Fruit fly (Drosophila melanogaster) whole organism, prepupa: ENCODE results near the gene PIP82.
A peak's percentile ranks its signal among the peaks of the same experiment; 100 is the strongest.

Experiments
- Blimp-1 ChIP-seq: fragments of 200-800 bp; sonication (Bioruptor generic); optimal IDR thresholded peaks from 3 replicates; lab custom pipeline; 2017; ENCODE audit warnings: missing biosample characterization, missing genetic modification characterization, mild to moderate bottlenecking, moderate library complexity, missing genetic modification reagents
- CG10669 ChIP-seq: fragments of 200-800 bp; sonication (Bioruptor generic); optimal IDR thresholded peaks from 3 replicates; lab custom pipeline; 2018; ENCODE audit warnings: missing biosample characterization, mild to moderate bottlenecking, missing genetic modification characterization, moderate library complexity
- CG11294 ChIP-seq: fragments of 200-800 bp; sonication (Bioruptor generic); IDR thresholded peaks from 2 replicates; pipeline ENCODE4 v1.3.6; 2022; ENCODE audit warnings: missing biosample characterization, missing genetic modification characterization
- CG11902 ChIP-seq: fragments of 200-800 bp; sonication (Bioruptor generic); optimal IDR thresholded peaks from 3 replicates; lab custom pipeline; 2016; ENCODE audit warnings: missing biosample characterization, missing genetic modification characterization
- CG15336 ChIP-seq: fragments of 200-800 bp; sonication (Bioruptor generic); IDR thresholded peaks from 2 replicates; pipeline ENCODE4 v1.3.6; 2022; ENCODE audit warnings: missing biosample characterization, missing genetic modification characterization
- CG1621 ChIP-seq: fragments of 200-800 bp; sonication (Bioruptor generic); optimal IDR thresholded peaks from 3 replicates; lab custom pipeline; 2018; ENCODE audit warnings: missing biosample characterization, mild to moderate bottlenecking, missing genetic modification characterization
- CG16779 ChIP-seq: fragments of 200-800 bp; sonication (Bioruptor generic); optimal IDR thresholded peaks from 3 replicates; lab custom pipeline; 2017; ENCODE audit warnings: missing biosample characterization, mild to moderate bottlenecking, missing genetic modification characterization
- CG3032 ChIP-seq: fragments of 200-800 bp; optimal IDR thresholded peaks from 2 replicates; lab custom pipeline; 2019; ENCODE audit warnings: missing biosample characterization, mild to moderate bottlenecking, missing genetic modification characterization, moderate library complexity
- CG31627 ChIP-seq: fragments of 200-800 bp; sonication (Bioruptor generic); optimal IDR thresholded peaks from 3 replicates; lab custom pipeline; 2016; ENCODE audit warnings: missing biosample characterization, missing genetic modification characterization
- CG32006 ChIP-seq: fragments of 200-800 bp; sonication (Bioruptor generic); optimal IDR thresholded peaks from 3 replicates; lab custom pipeline; 2017; ENCODE audit warnings: missing biosample characterization, mild to moderate bottlenecking, missing genetic modification characterization
- CG34406 ChIP-seq: fragments of 200-800 bp; sonication (Bioruptor generic); optimal IDR thresholded peaks from 3 replicates; lab custom pipeline; 2016; ENCODE audit warnings: missing biosample characterization, missing genetic modification characterization
- CG6163 ChIP-seq: fragments of 200-800 bp; sonication (Bioruptor generic); IDR thresholded peaks from 3 replicates; pipeline ENCODE4 v1.3.6; 2022; ENCODE audit warnings: missing biosample characterization, missing genetic modification characterization
- CG6276 ChIP-seq: fragments of 200-800 bp; sonication (Bioruptor generic); optimal IDR thresholded peaks from 2 replicates; lab custom pipeline; 2017; ENCODE audit warnings: missing biosample characterization, mild to moderate bottlenecking, missing genetic modification characterization
- CG6808 ChIP-seq: fragments of 200-800 bp; sonication (Bioruptor generic); optimal IDR thresholded peaks from 3 replicates; lab custom pipeline; 2017; ENCODE audit warnings: missing biosample characterization, missing genetic modification characterization, mild to moderate bottlenecking, moderate library complexity, missing genetic modification reagents
- CG6854 ChIP-seq: fragments of 200-800 bp; sonication (Bioruptor generic); optimal IDR thresholded peaks from 2 replicates; lab custom pipeline; 2017; ENCODE audit warnings: missing biosample characterization, mild to moderate bottlenecking, missing genetic modification characterization
- CG7368 ChIP-seq: fragments of 200-800 bp; sonication (Bioruptor generic); optimal IDR thresholded peaks from 3 replicates; lab custom pipeline; 2016; ENCODE audit warnings: missing biosample characterization, missing genetic modification characterization
- CG8119 ChIP-seq: fragments of 200-800 bp; sonication (Bioruptor generic); IDR thresholded peaks from 3 replicates; pipeline ENCODE4 v1.3.6; 2022; ENCODE audit warnings: missing biosample characterization, missing genetic modification characterization
- CG8319 ChIP-seq: fragments of 200-800 bp; sonication (Bioruptor generic); optimal IDR thresholded peaks from 3 replicates; lab custom pipeline; 2016; ENCODE audit warnings: missing biosample characterization, missing genetic modification characterization
- CG9139 ChIP-seq: fragments of 200-800 bp; sonication (Bioruptor generic); optimal IDR thresholded peaks from 3 replicates; lab custom pipeline; 2017; ENCODE audit warnings: missing biosample characterization, mild to moderate bottlenecking, missing genetic modification characterization
- Eip93F ChIP-seq: fragments of 200-800 bp; sonication (Bioruptor generic); optimal IDR thresholded peaks from 2 replicates; lab custom pipeline; 2016; ENCODE audit warnings: missing biosample characterization, mild to moderate bottlenecking, missing genetic modification characterization
- Ets96B ChIP-seq: fragments of 200-800 bp; optimal IDR thresholded peaks from 2 replicates; lab custom pipeline; 2019; ENCODE audit warnings: missing biosample characterization, mild to moderate bottlenecking, missing genetic modification characterization, moderate library complexity
- Gug ChIP-seq: fragments of 200-800 bp; sonication (Bioruptor generic); IDR thresholded peaks from 2 replicates; pipeline ENCODE4 v1.3.6; 2022; ENCODE audit warnings: missing biosample characterization, missing genetic modification characterization
- Hr38 ChIP-seq: sonication (Bioruptor generic); optimal IDR thresholded peaks from 2 replicates; lab custom pipeline; 2016; ENCODE audit warnings: missing biosample characterization, missing genetic modification characterization
- Hr39 ChIP-seq: fragments of 200-800 bp; sonication (Bioruptor generic); optimal IDR thresholded peaks from 2 replicates; lab custom pipeline; 2016; ENCODE audit warnings: missing biosample characterization, missing genetic modification characterization
- Hr4 ChIP-seq: fragments of 200-800 bp; sonication (Bioruptor generic); optimal IDR thresholded peaks from 3 replicates; lab custom pipeline; 2016; ENCODE audit warnings: missing biosample characterization, missing genetic modification characterization
- OdsH ChIP-seq: fragments of 200-800 bp; sonication (Bioruptor generic); optimal IDR thresholded peaks from 3 replicates; lab custom pipeline; 2016; ENCODE audit warnings: missing biosample characterization, missing genetic modification characterization
- Smox ChIP-seq: fragments of 200-800 bp; sonication (Bioruptor generic); optimal IDR thresholded peaks from 3 replicates; lab custom pipeline; 2016; ENCODE audit warnings: missing biosample characterization, missing genetic modification characterization
- Sox102F ChIP-seq: fragments of 200-800 bp; sonication (Bioruptor generic); optimal IDR thresholded peaks from 2 replicates; lab custom pipeline; 2016; ENCODE audit warnings: missing biosample characterization, mild to moderate bottlenecking, missing genetic modification characterization
- Sox14 ChIP-seq: fragments of 200-800 bp; sonication (Bioruptor generic); optimal IDR thresholded peaks from 3 replicates; lab custom pipeline; 2016; ENCODE audit warnings: missing biosample characterization, missing genetic modification characterization
- Sox15 ChIP-seq: fragments of 200-800 bp; sonication (Bioruptor generic); optimal IDR thresholded peaks from 3 replicates; lab custom pipeline; 2016; ENCODE audit warnings: missing biosample characterization, missing genetic modification characterization
- achi ChIP-seq: fragments of 200-800 bp; sonication (Bioruptor generic); optimal IDR thresholded peaks from 3 replicates; lab custom pipeline; 2016; ENCODE audit warnings: missing biosample characterization, missing genetic modification characterization
- dac ChIP-seq: fragments of 200-800 bp; sonication (Bioruptor generic); optimal IDR thresholded peaks from 2 replicates; lab custom pipeline; 2017; ENCODE audit warnings: missing biosample characterization, mild to moderate bottlenecking, missing genetic modification characterization
- eg ChIP-seq: fragments of 200-800 bp; sonication (Bioruptor generic); IDR thresholded peaks from 3 replicates; pipeline ENCODE4 v1.3.6; 2022; ENCODE audit warnings: missing biosample characterization, missing genetic modification characterization
- fd59A ChIP-seq: fragments of 200-800 bp; sonication (Bioruptor generic); optimal IDR thresholded peaks from 2 replicates; lab custom pipeline; 2017; ENCODE audit warnings: missing biosample characterization, mild to moderate bottlenecking, missing genetic modification characterization, missing genetic modification reagents
- fd85E ChIP-seq: fragments of 200-800 bp; sonication (Bioruptor generic); optimal IDR thresholded peaks from 3 replicates; lab custom pipeline; 2016; ENCODE audit warnings: missing biosample characterization, missing genetic modification characterization
- fkh ChIP-seq: fragments of 200-800 bp; sonication (Bioruptor generic); optimal IDR thresholded peaks from 3 replicates; lab custom pipeline; 2017; ENCODE audit warnings: missing biosample characterization, mild to moderate bottlenecking, missing genetic modification characterization, moderate library complexity
- lz ChIP-seq: fragments of 200-800 bp; sonication (Bioruptor generic); optimal IDR thresholded peaks from 3 replicates; lab custom pipeline; 2016; ENCODE audit warnings: missing biosample characterization, missing genetic modification characterization
- spab ChIP-seq: fragments of 200-800 bp; sonication (Bioruptor generic); optimal IDR thresholded peaks from 2 replicates; lab custom pipeline; 2017; ENCODE audit warnings: missing biosample characterization, mild to moderate bottlenecking, missing genetic modification characterization, missing genetic modification reagents
- ss ChIP-seq, 2 experiments: fragments of 200-800 bp; sonication (Bioruptor generic); optimal IDR thresholded peaks; 2 replicates in 1 of 2; 3 replicates in 1 of 2; lab custom pipeline; 2017 to 2018; ENCODE audit warnings: mild to moderate bottlenecking in 2 of 2, missing biosample characterization in 2 of 2, missing genetic modification characterization in 2 of 2, moderate library complexity in 1 of 2
- svp ChIP-seq: fragments of 200-800 bp; sonication (Bioruptor generic); peaks from one replicate; lab custom pipeline; 2016; ENCODE audit warnings: missing biosample characterization, missing genetic modification characterization
- vri ChIP-seq: fragments of 200-800 bp; sonication (Bioruptor generic); optimal IDR thresholded peaks from 3 replicates; lab custom pipeline; 2016; ENCODE audit warnings: missing biosample characterization, mild to moderate bottlenecking, missing genetic modification characterization

The PIP82 gene

dm6 chrX:8558762-8559172 lies 29.3 kb upstream of the PIP82 start, which contains the start of gene IntS4 (continued):
- no peak for TF ChIP-seq OdsH
- TF ChIP-seq CG8319 (GFP tag; lab: Kevin White, UChicago) = peak; percentile 17
- peak; percentile 1 for TF ChIP-seq Blimp-1 (GFP tag; lab: Kevin White, UChicago)
- TF ChIP-seq CG3032 = peak; percentile 53
- peak; percentile 25 for TF ChIP-seq Sox15 (GFP tag; lab: Kevin White, UChicago)
- TF ChIP-seq fkh = no peak
- TF ChIP-seq CG8119 (GFP tag; lab: Robert Waterston, UW) = no peak
- TF ChIP-seq CG6854 = no peak
- no peak for TF ChIP-seq Hr38 (GFP tag; lab: Kevin White, UChicago)
- TF ChIP-seq CG6163 (GFP tag; lab: Robert Waterston, UW) = no peak; the same call in 2 of the 3 replicates
- no peak for TF ChIP-seq CG6276 (GFP tag; lab: Kevin White, UChicago)
- TF ChIP-seq achi (GFP tag; lab: Kevin White, UChicago) = peak; percentile 70
- peak; percentile 83 for TF ChIP-seq svp (GFP tag; lab: Kevin White, UChicago)
- no peak for TF ChIP-seq fd85E (GFP tag; lab: Kevin White, UChicago)
- no peak for TF ChIP-seq CG11294
- peak; percentile 71 for TF ChIP-seq CG1621
- no peak for TF ChIP-seq CG9139 (GFP tag; lab: Kevin White, UChicago)
- peak in 1 of 2 experiments; percentile 3 for TF ChIP-seq ss (GFP tag; optimal IDR thresholded peaks at IDR 0.05; lab: Kevin White, UChicago)
- peak; percentile 56 for TF ChIP-seq CG34406 (GFP tag; lab: Kevin White, UChicago)
- TF ChIP-seq Sox14 (GFP tag; lab: Kevin White, UChicago) = peak; percentile 47
- no peak for TF ChIP-seq spab
- no peak; the same call in 2 of the 3 replicates for TF ChIP-seq eg (GFP tag; lab: Robert Waterston, UW)
- TF ChIP-seq Hr4 = no peak
- peak; percentile 50 for TF ChIP-seq Ets96B (tag; lab: Kevin White, UChicago)
- 0 out of 2 replicates have a peak, but pooled peaks have one; percentile 43 for TF ChIP-seq CG15336 (GFP tag; lab: Robert Waterston, UW)
- no peak for TF ChIP-seq CG7368 (GFP tag; lab: Kevin White, UChicago)
- peak; percentile 13 for TF ChIP-seq dac (GFP tag; lab: Kevin White, UChicago)
- peak; percentile 69 for TF ChIP-seq Eip93F (GFP tag; lab: Kevin White, UChicago)
- TF ChIP-seq vri = no peak
- no peak for TF ChIP-seq CG32006 (GFP tag; lab: Kevin White, UChicago)
- TF ChIP-seq Gug = peak; percentile 32; the same call in 1 of the 2 replicates
- TF ChIP-seq fd59A (GFP tag; lab: Kevin White, UChicago) = peak; percentile 4

- TF ChIP-seq Sox102F (GFP tag; lab: Kevin White, UChicago) (no peak), CG11902 (GFP tag; lab: Kevin White, UChicago) (no peak), spab (no peak), Hr39 (no peak), lz (GFP tag; lab: Kevin White, UChicago) (no peak), CG16779 (tag; lab: Kevin White, UChicago) (no peak), Smox (GFP tag; lab: Kevin White, UChicago) (no peak), CG15336 (GFP tag; lab: Robert Waterston, UW) (no peak), CG31627 (no peak), CG10669 (no peak), CG6808 (GFP tag; lab: Kevin White, UChicago) (no peak), Blimp-1 (GFP tag; lab: Kevin White, UChicago) (no peak), eg (GFP tag; lab: Robert Waterston, UW) (no peak)
Observed at dm6 chrX:8554303-8554702, 24.8 kb upstream of the PIP82 start.
